Worm (Caenorhabditis elegans) whole organism, L2 larva: ENCODE data around the gene mlt-4.

Experiments used
- ZK546.5 ChIP-seq: sonication (generic microtip); optimal IDR thresholded peaks from 2 replicates; lab custom pipeline; 2017; ENCODE audit warnings: missing biosample characterization, missing genetic modification characterization
- ama-1 ChIP-seq: fragments of 150-350 bp; optimal IDR thresholded peaks from 2 replicates; lab custom pipeline; 2018; ENCODE audit warnings: inconsistent platforms
- crh-2 ChIP-seq: sonication (generic microtip); optimal IDR thresholded peaks from 2 replicates; lab custom pipeline; 2017; ENCODE audit warnings: missing biosample characterization, missing genetic modification characterization
- lin-11 ChIP-seq: fragments of 150-350 bp; sonication (generic microtip); optimal IDR thresholded peaks from 2 replicates; lab custom pipeline; 2014; ENCODE audit warnings: missing biosample characterization, missing genetic modification characterization, inconsistent platforms, mixed read lengths
- mab-5 ChIP-seq: fragments of 150-350 bp; optimal IDR thresholded peaks from 2 replicates; lab custom pipeline; 2014; ENCODE audit warnings: missing biosample characterization, missing genetic modification characterization
- nhr-10 ChIP-seq: sonication (generic microtip); optimal IDR thresholded peaks from 2 replicates; lab custom pipeline; 2017; ENCODE audit warnings: missing biosample characterization, missing genetic modification characterization
- nhr-129 ChIP-seq: fragments of 150-350 bp; optimal IDR thresholded peaks from 2 replicates; lab custom pipeline; 2014; ENCODE audit warnings: missing biosample characterization, missing genetic modification characterization
- nhr-21 ChIP-seq: fragments of 150-350 bp; optimal IDR thresholded peaks from 2 replicates; lab custom pipeline; 2014; ENCODE audit warnings: missing biosample characterization, missing genetic modification characterization
- nhr-237 ChIP-seq: fragments of 150-350 bp; optimal IDR thresholded peaks from 2 replicates; lab custom pipeline; 2014; ENCODE audit warnings: missing biosample characterization, missing genetic modification characterization
- nhr-25 ChIP-seq: fragments of 150-350 bp; sonication (generic microtip); optimal IDR thresholded peaks from 3 replicates; lab custom pipeline; 2014; ENCODE audit warnings: missing biosample characterization, missing genetic modification characterization
- peb-1 ChIP-seq: fragments of 150-350 bp; optimal IDR thresholded peaks from 2 replicates; lab custom pipeline; 2014; ENCODE audit warnings: missing biosample characterization, missing genetic modification characterization
- skn-1 ChIP-seq: sonication (generic microtip); optimal IDR thresholded peaks from 2 replicates; lab custom pipeline; 2017; ENCODE audit warnings: missing biosample characterization, missing genetic modification characterization
- sma-9 ChIP-seq, 2 experiments: fragments of 150-350 bp in 1 of 2; sonication (generic microtip) in 1 of 2; optimal IDR thresholded peaks; 2 replicates each; lab custom pipeline; 2014 to 2016; ENCODE audit warnings: missing genetic modification characterization in 2 of 2, mild to moderate bottlenecking in 1 of 2, missing biosample characterization in 1 of 2, missing compliant biosample characterization in 1 of 2, missing genetic modification reagents in 1 of 2, moderate library complexity in 1 of 2
- ztf-1 ChIP-seq: fragments of 200-800 bp; sonication (Bioruptor generic); conservative IDR thresholded peaks from 2 replicates; pipeline ENCODE4 v1.3.6; 2022; ENCODE audit warnings: missing genetic modification characterization, missing compliant biosample characterization

Gene mlt-4

ce11 chrV:20233743-20234142 lies 55.5 kb downstream of the mlt-4 start, which contains the start of gene Y113G7B.15:
Gene Y113G7B.15, minus strand, starts transcription at chrV:20233843.
- TF ChIP-seq lin-11 (no peak), mab-5 (tag; lab: Kevin White, UChicago) (no peak), nhr-21 (tag; lab: Kevin White, UChicago) (no peak), skn-1 (tag; lab: Kevin White, UChicago) (no peak), nhr-10 (tag; lab: Kevin White, UChicago) (no peak), sma-9 (GFP tag; optimal IDR thresholded peaks at IDR 0.05; lab: Kevin White, UChicago) (no peak), sma-9 (tag; optimal IDR thresholded peaks at IDR 0.05; lab: Kevin White, UChicago) (no peak), nhr-25 (tag; lab: Kevin White, UChicago) (no peak), peb-1 (tag; lab: Kevin White, UChicago) (no peak), nhr-237 (no peak), crh-2 (tag; lab: Kevin White, UChicago) (no peak), ztf-1 (GFP tag; lab: Robert Waterston, UW) (no peak), nhr-129 (tag; lab: Kevin White, UChicago) (no peak), ZK546.5 (tag; lab: Kevin White, UChicago) (no peak), ama-1 (lab: Kevin White, UChicago) (no peak)
